Worm (Caenorhabditis elegans): Measurements from ENCODE around the gene ZK686.5.

DNA sequence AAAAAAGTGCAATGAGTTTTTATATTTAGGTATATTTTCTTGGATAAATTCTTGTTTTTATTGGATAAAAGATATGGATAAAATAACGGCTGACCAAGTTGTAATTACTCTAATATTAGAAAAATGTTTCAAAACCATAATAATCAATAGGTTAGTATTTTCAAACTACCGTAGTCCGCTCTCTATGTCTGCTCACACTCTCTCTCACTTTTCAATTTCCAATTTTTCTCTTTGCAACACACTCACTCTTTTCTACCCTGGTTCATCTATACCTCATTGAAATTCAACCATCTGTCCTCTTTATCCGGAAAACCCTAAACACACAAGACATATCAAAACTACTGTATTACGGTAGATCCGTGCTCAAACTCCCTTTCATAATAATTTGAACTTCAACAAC lies 12.0 kb upstream of the ZK686.5 start:
- no peak for TF ChIP-seq ceh-13 (GFP tag; optimal IDR thresholded peaks at IDR 0.05)
- no peak for TF ChIP-seq ets-7 (tag; optimal IDR thresholded peaks at IDR 0.05)
- TF ChIP-seq F13C5.2 (tag; optimal IDR thresholded peaks at IDR 0.05): no peak
- no peak for TF ChIP-seq ama-1 (optimal IDR thresholded peaks at IDR 0.05)
- no peak for TF ChIP-seq tbx-11 (GFP tag; IDR thresholded peaks at IDR 0.05)
- TF ChIP-seq flt-1 (GFP tag; IDR thresholded peaks at IDR 0.05): no peak
